Fruit fly (Drosophila melanogaster): ENCODE results near the gene narya.

narya gene

dm6 chrX:19496808-19497259, 22.0 kb downstream of the narya start (continued):
- TF ChIP-seq tio (GFP tag; optimal IDR thresholded peaks at IDR 0.05), result no peak
- TF ChIP-seq H15 (GFP tag; IDR thresholded peaks at IDR 0.05), result no peak
- peak; percentile 12 for TF ChIP-seq sd (tag; optimal IDR thresholded peaks at IDR 0.05)
- no peak for TF ChIP-seq Lim3 (GFP tag; IDR thresholded peaks at IDR 0.05)
- peak; percentile 31 for TF ChIP-seq Lhr (GFP tag; optimal IDR thresholded peaks at IDR 0.05)
- no peak for TF ChIP-seq gem (tag; optimal IDR thresholded peaks at IDR 0.05)
- TF ChIP-seq CG31365 (tag; optimal IDR thresholded peaks at IDR 0.05), result peak; percentile 15
- TF ChIP-seq Max (GFP tag; optimal IDR thresholded peaks at IDR 0.05), result no peak
- no peak for TF ChIP-seq CG6854 (GFP tag; optimal IDR thresholded peaks at IDR 0.05)
- no peak for TF ChIP-seq CG9817 (tag; optimal IDR thresholded peaks at IDR 0.05)
- peak; percentile 21 for TF ChIP-seq CG7987 (GFP tag; optimal IDR thresholded peaks at IDR 0.05)
- no peak for TF ChIP-seq CG4404 (GFP tag; IDR thresholded peaks at IDR 0.05)
- no peak for TF ChIP-seq CG9437 (GFP tag; optimal IDR thresholded peaks at IDR 0.05)
- TF ChIP-seq croc (GFP tag; conservative IDR thresholded peaks at IDR 0.05), result no peak
- TF ChIP-seq ase (GFP tag; IDR thresholded peaks at IDR 0.05), result no peak
- no peak for TF ChIP-seq CG5953 (GFP tag; IDR thresholded peaks at IDR 0.05)
- TF ChIP-seq CG12942 (GFP tag; optimal IDR thresholded peaks at IDR 0.05), result no peak
- TF ChIP-seq Optix (GFP tag; IDR thresholded peaks at IDR 0.05), result no peak
- no peak for TF ChIP-seq Usf (GFP tag; optimal IDR thresholded peaks at IDR 0.05)
- peak; percentile 66 for TF ChIP-seq CrebB (tag; optimal IDR thresholded peaks at IDR 0.05)
- no peak for TF ChIP-seq scrt (GFP tag; optimal IDR thresholded peaks at IDR 0.05)
- no peak for TF ChIP-seq D (optimal IDR thresholded peaks at IDR 0.05)
- TF ChIP-seq D (GFP tag; optimal IDR thresholded peaks at IDR 0.05), result no peak
- TF ChIP-seq ro (GFP tag; IDR thresholded peaks at IDR 0.05), result no peak
- no peak for TF ChIP-seq Oaz (GFP tag; IDR thresholded peaks at IDR 0.05)
- TF ChIP-seq da (GFP tag; optimal IDR thresholded peaks at IDR 0.05), result no peak
- TF ChIP-seq CG8290 (GFP tag; optimal IDR thresholded peaks at IDR 0.05), result peak; percentile 44
- peak; percentile 4 to 69 for TF ChIP-seq CG8290 (tag; optimal IDR thresholded peaks at IDR 0.05)
- peak; percentile 86 for TF ChIP-seq Med (GFP tag)
- TF ChIP-seq Aef1 (GFP tag; IDR thresholded peaks at IDR 0.05), result peak; percentile 82
- peak; percentile 53 for TF ChIP-seq CG10267 (tag; optimal IDR thresholded peaks at IDR 0.05)
- no peak for TF ChIP-seq Lpt (GFP tag; optimal IDR thresholded peaks at IDR 0.05)
- no peak for TF ChIP-seq CG7556 (GFP tag; optimal IDR thresholded peaks at IDR 0.05)
- TF ChIP-seq ewg (GFP tag; optimal IDR thresholded peaks at IDR 0.05), result peak; percentile 95
- peak; percentile 19 for TF ChIP-seq chn (GFP tag; optimal IDR thresholded peaks at IDR 0.05)
- TF ChIP-seq ATbp (GFP tag; optimal IDR thresholded peaks at IDR 0.05), result no peak
- peak; percentile 37 for TF ChIP-seq Fer1 (GFP tag; optimal IDR thresholded peaks at IDR 0.05)
- TF ChIP-seq CG7745 (tag; optimal IDR thresholded peaks at IDR 0.05), result no peak
- no peak for TF ChIP-seq CG17802 (tag; optimal IDR thresholded peaks at IDR 0.05)
- TF ChIP-seq Sin3A (optimal IDR thresholded peaks at IDR 0.05), result no peak
- TF ChIP-seq jumu (GFP tag; optimal IDR thresholded peaks at IDR 0.05), result no peak
- TF ChIP-seq CG6765 (GFP tag; optimal IDR thresholded peaks at IDR 0.05), result no peak
- TF ChIP-seq esg (GFP tag; conservative IDR thresholded peaks at IDR 0.05), result no peak
- TF ChIP-seq oc (tag; optimal IDR thresholded peaks at IDR 0.05), result no peak
- TF ChIP-seq h (optimal IDR thresholded peaks at IDR 0.05), result no peak
- no peak for TF ChIP-seq dm (GFP tag; optimal IDR thresholded peaks at IDR 0.05)
- TF ChIP-seq Hsf (GFP tag; optimal IDR thresholded peaks at IDR 0.05), result no peak
- TF ChIP-seq run (tag; optimal IDR thresholded peaks at IDR 0.05), result no peak
- no peak for TF ChIP-seq E2f1 (GFP tag; IDR thresholded peaks at IDR 0.05)
- TF ChIP-seq gcm2 (GFP tag; optimal IDR thresholded peaks at IDR 0.05), result no peak
- no peak for TF ChIP-seq NC2β (GFP tag; optimal IDR thresholded peaks at IDR 0.05)
- no peak for TF ChIP-seq shn (GFP tag; optimal IDR thresholded peaks at IDR 0.05)
- no peak for TF ChIP-seq CG13123 (GFP tag; optimal IDR thresholded peaks at IDR 0.05)
- no peak for TF ChIP-seq CG17385 (GFP tag; optimal IDR thresholded peaks at IDR 0.05)
